Fruit fly (Drosophila melanogaster): ENCODE measurements around the gene CG18476.

The CG18476 gene

dm6 chr3R:11656614-11657216 is 21.2 kb downstream of the CG18476 start (continued):
- TF ChIP-seq CG7786 (GFP tag; optimal IDR thresholded peaks at IDR 0.05) (peak; percentile 96), sna (GFP tag; IDR thresholded peaks at IDR 0.05; ENCODE audit: partially characterized antibody) (no peak), gsb-n (tag; optimal IDR thresholded peaks at IDR 0.05) (peak; percentile 95), CG14965 (GFP tag; optimal IDR thresholded peaks at IDR 0.05; ENCODE audit: borderline replicate concordance) (peak; percentile 66), kay (GFP tag; optimal IDR thresholded peaks at IDR 0.05) (peak; percentile 87), al (GFP tag; IDR thresholded peaks at IDR 0.05) (peak; percentile 97), Antp (GFP tag; optimal IDR thresholded peaks at IDR 0.05) (peak; percentile 93), CG10431 (GFP tag; optimal IDR thresholded peaks at IDR 0.05) (peak; percentile 81), insv (GFP tag; optimal IDR thresholded peaks at IDR 0.05) (peak; percentile 37 to 51), knrl (GFP tag; IDR thresholded peaks at IDR 0.05; ENCODE audit: partially characterized antibody) (no peak), Ets65A (GFP tag) (peak; percentile 98), hb (GFP tag; IDR thresholded peaks at IDR 0.05; ENCODE audit: partially characterized antibody) (no peak), sqz (GFP tag; optimal IDR thresholded peaks at IDR 0.05) (peak; percentile 86), Meics (GFP tag; optimal IDR thresholded peaks at IDR 0.05) (peak; percentile 96), CG4328 (GFP tag; optimal IDR thresholded peaks at IDR 0.05) (peak; percentile 76), crc (GFP tag; optimal IDR thresholded peaks at IDR 0.05) (peak; percentile 89), Ssrp (tag; optimal IDR thresholded peaks at IDR 0.05) (peak; percentile 94), Med (GFP tag) (peak; percentile 100), CG13624 (GFP tag; optimal IDR thresholded peaks at IDR 0.05) (peak; percentile 95), lilli (GFP tag; optimal IDR thresholded peaks at IDR 0.05) (peak; percentile 98), CG8388 (GFP tag; optimal IDR thresholded peaks at IDR 0.05) (peak; percentile 96), stwl (tag; optimal IDR thresholded peaks at IDR 0.05) (peak; percentile 37), slou (GFP tag; optimal IDR thresholded peaks at IDR 0.05) (peak; percentile 93), ara (GFP tag; IDR thresholded peaks at IDR 0.05) (peak; percentile 95), ac (GFP tag; optimal IDR thresholded peaks at IDR 0.05) (peak; percentile 59), Hey (tag; optimal IDR thresholded peaks at IDR 0.05) (peak; percentile 54), CG13296 (GFP tag; optimal IDR thresholded peaks at IDR 0.05) (peak; percentile 94), CG17186 (GFP tag; optimal IDR thresholded peaks at IDR 0.05) (peak; percentile 72), CG2712 (tag; optimal IDR thresholded peaks at IDR 0.05) (peak; percentile 98), Doc2 (GFP tag; IDR thresholded peaks at IDR 0.05) (peak; percentile 82), Eip74EF (GFP tag; optimal IDR thresholded peaks at IDR 0.05) (peak in 1 of 2 experiments; percentile 90), z (GFP tag; IDR thresholded peaks at IDR 0.05) (peak; percentile 77), jigr1 (GFP tag; IDR thresholded peaks at IDR 0.05) (peak; percentile 84; the same call in 2 of the 3 replicates), exex (tag; optimal IDR thresholded peaks at IDR 0.05) (peak; percentile 79), CG5953 (GFP tag; IDR thresholded peaks at IDR 0.05) (peak; percentile 94), yki (optimal IDR thresholded peaks at IDR 0.05) (no peak), Nf-YB (GFP tag; optimal IDR thresholded peaks at IDR 0.05) (peak; percentile 85), sima (GFP tag; optimal IDR thresholded peaks at IDR 0.05) (peak; percentile 74), Tbp (GFP tag; optimal IDR thresholded peaks at IDR 0.05) (no peak), mam (GFP tag; optimal IDR thresholded peaks at IDR 0.05) (peak; percentile 96), CG31224 (GFP tag; IDR thresholded peaks at IDR 0.05) (peak; percentile 94), CG34422 (GFP tag; IDR thresholded peaks at IDR 0.05) (peak; percentile 97), CG10654 (GFP tag; optimal IDR thresholded peaks at IDR 0.05) (peak; percentile 91), dpn (GFP tag; optimal IDR thresholded peaks at IDR 0.05) (peak; percentile 96 to 97), Elba2 (GFP tag; optimal IDR thresholded peaks at IDR 0.05) (no peak), Max (GFP tag; optimal IDR thresholded peaks at IDR 0.05) (peak; percentile 92), Dfd (GFP tag; optimal IDR thresholded peaks at IDR 0.05) (no peak), bigmax (GFP tag; optimal IDR thresholded peaks at IDR 0.05) (peak; percentile 59), CG3163 (GFP tag; optimal IDR thresholded peaks at IDR 0.05) (peak; percentile 68), lab (GFP tag; optimal IDR thresholded peaks at IDR 0.05) (peak; percentile 98)
